Worm (Caenorhabditis elegans) whole organism, mixed stage, embryonic: ENCODE measurements around the gene lin-8.
A peak's percentile ranks its signal among the peaks of the same experiment; 100 is the strongest.

Experiments
- M03D4.4 ChIP-seq: sonication (generic microtip); optimal IDR thresholded peaks from 2 replicates; lab custom pipeline; 2017; ENCODE audit warnings: mild to moderate bottlenecking, missing genetic modification characterization, missing compliant biosample characterization
- bed-3 ChIP-seq: fragments of 200-800 bp; sonication (Bioruptor generic); optimal IDR thresholded peaks from 3 replicates; lab custom pipeline; 2018; ENCODE audit warnings: mild to moderate bottlenecking, missing genetic modification characterization, moderate library complexity, missing compliant biosample characterization
- blmp-1 ChIP-seq: fragments of 150-350 bp; optimal IDR thresholded peaks from 2 replicates; lab custom pipeline; 2014; ENCODE audit warnings: missing biosample characterization, missing genetic modification characterization
- ceh-39 ChIP-seq: fragments of 150-350 bp; optimal IDR thresholded peaks from 2 replicates; lab custom pipeline; 2014; ENCODE audit warnings: missing biosample characterization, missing genetic modification characterization
- ceh-43 ChIP-seq: fragments of 200-800 bp; sonication (Bioruptor generic); optimal IDR thresholded peaks from 2 replicates; lab custom pipeline; 2018; ENCODE audit warnings: mild to moderate bottlenecking, missing genetic modification characterization, moderate library complexity, missing compliant biosample characterization
- ceh-83 ChIP-seq: fragments of 200-800 bp; sonication (Bioruptor generic); optimal IDR thresholded peaks from 2 replicates; lab custom pipeline; 2018; ENCODE audit warnings: mild to moderate bottlenecking, missing genetic modification characterization, missing compliant biosample characterization
- ces-1 ChIP-seq: fragments of 150-350 bp; optimal IDR thresholded peaks from 2 replicates; lab custom pipeline; 2014; ENCODE audit warnings: missing biosample characterization, missing genetic modification reagents, missing genetic modification characterization
- cnd-1 ChIP-seq: fragments of 200-800 bp; sonication (Bioruptor generic); optimal IDR thresholded peaks from 2 replicates; lab custom pipeline; 2018; ENCODE audit warnings: mild to moderate bottlenecking, missing genetic modification characterization, missing compliant biosample characterization
- drap-1 ChIP-seq: fragments of 200-800 bp; sonication (Bioruptor generic); optimal IDR thresholded peaks from 3 replicates; lab custom pipeline; 2018; ENCODE audit warnings: mild to moderate bottlenecking, missing genetic modification characterization, missing compliant biosample characterization
- elt-1 ChIP-seq: sonication (generic microtip); optimal IDR thresholded peaks from 2 replicates; lab custom pipeline; 2017; ENCODE audit warnings: missing genetic modification characterization, mild to moderate bottlenecking, missing compliant biosample characterization, antibody characterized with exemption, moderate library complexity, borderline replicate concordance; ENCODE audit not compliant: insufficient read depth
- elt-3 ChIP-seq: fragments of 150-350 bp; optimal IDR thresholded peaks from 2 replicates; lab custom pipeline; 2014; ENCODE audit warnings: missing biosample characterization, missing genetic modification characterization
- flh-1 ChIP-seq: fragments of 200-800 bp; sonication (Bioruptor generic); optimal IDR thresholded peaks from 2 replicates; lab custom pipeline; 2018; ENCODE audit warnings: mild to moderate bottlenecking, missing genetic modification characterization, moderate library complexity, missing compliant biosample characterization
- ham-2 ChIP-seq: fragments of 200-800 bp; sonication (Bioruptor generic); optimal IDR thresholded peaks from 2 replicates; lab custom pipeline; 2018; ENCODE audit warnings: mild to moderate bottlenecking, missing genetic modification characterization, missing compliant biosample characterization
- hlh-1 ChIP-seq: fragments of 150-350 bp; optimal IDR thresholded peaks from 2 replicates; lab custom pipeline; 2014; ENCODE audit warnings: missing biosample characterization, missing genetic modification reagents, missing genetic modification characterization
- lin-13 ChIP-seq: fragments of 150-350 bp; optimal IDR thresholded peaks from 2 replicates; lab custom pipeline; 2014; ENCODE audit warnings: missing biosample characterization, missing genetic modification characterization
- lin-32 ChIP-seq: fragments of 200-800 bp; sonication (Bioruptor generic); optimal IDR thresholded peaks from 2 replicates; lab custom pipeline; 2018; ENCODE audit warnings: mild to moderate bottlenecking, missing genetic modification characterization, missing compliant biosample characterization
- lsy-2 ChIP-seq: fragments of 150-350 bp; optimal IDR thresholded peaks from 2 replicates; lab custom pipeline; 2014; ENCODE audit warnings: missing biosample characterization, missing genetic modification characterization
- mab-5 ChIP-seq: fragments of 150-350 bp; optimal IDR thresholded peaks from 2 replicates; lab custom pipeline; 2014; ENCODE audit warnings: missing biosample characterization, missing genetic modification characterization
- mep-1 ChIP-seq: fragments of 150-350 bp; optimal IDR thresholded peaks from 2 replicates; lab custom pipeline; 2017; ENCODE audit warnings: missing biosample characterization, missing genetic modification reagents, missing genetic modification characterization, inconsistent platforms
- mls-2 ChIP-seq: sonication (generic microtip); optimal IDR thresholded peaks from 2 replicates; lab custom pipeline; 2016; ENCODE audit warnings: mild to moderate bottlenecking, missing genetic modification characterization, moderate library complexity, missing compliant biosample characterization
- nhr-12 ChIP-seq: fragments of 150-350 bp; optimal IDR thresholded peaks from 2 replicates; lab custom pipeline; 2014; ENCODE audit warnings: missing biosample characterization, missing genetic modification characterization
- nhr-2 ChIP-seq: fragments of 150-350 bp; optimal IDR thresholded peaks from 2 replicates; lab custom pipeline; 2014; ENCODE audit warnings: missing biosample characterization, missing genetic modification characterization
- nhr-237 ChIP-seq: fragments of 150-350 bp; optimal IDR thresholded peaks from 2 replicates; lab custom pipeline; 2014; ENCODE audit warnings: missing biosample characterization, missing genetic modification characterization
- nhr-28 ChIP-seq: fragments of 150-350 bp; optimal IDR thresholded peaks from 2 replicates; lab custom pipeline; 2014; ENCODE audit warnings: missing biosample characterization, missing genetic modification characterization
- nhr-76 ChIP-seq: sonication (generic microtip); optimal IDR thresholded peaks from 2 replicates; lab custom pipeline; 2017; ENCODE audit warnings: missing biosample characterization, missing genetic modification characterization
- pha-4 ChIP-seq: fragments of 150-350 bp; optimal IDR thresholded peaks from 2 replicates; lab custom pipeline; 2018; ENCODE audit warnings: missing biosample characterization, missing genetic modification reagents, missing genetic modification characterization
- sem-2 ChIP-seq: fragments of 200-800 bp; sonication (Bioruptor generic); optimal IDR thresholded peaks from 2 replicates; lab custom pipeline; 2018; ENCODE audit warnings: mild to moderate bottlenecking, missing genetic modification characterization, missing compliant biosample characterization
- snpc-4 ChIP-seq: fragments of 150-350 bp; optimal IDR thresholded peaks from 2 replicates; lab custom pipeline; 2014; ENCODE audit warnings: missing biosample characterization, missing genetic modification characterization
- sptf-1 ChIP-seq: sonication (generic microtip); optimal IDR thresholded peaks from 2 replicates; lab custom pipeline; 2017; ENCODE audit warnings: mild to moderate bottlenecking, missing genetic modification characterization, moderate library complexity, missing compliant biosample characterization
- tbx-8 ChIP-seq: fragments of 200-800 bp; sonication (Bioruptor generic); optimal IDR thresholded peaks from 2 replicates; lab custom pipeline; 2018; ENCODE audit warnings: mild to moderate bottlenecking, missing genetic modification characterization, moderate library complexity, missing compliant biosample characterization
- unc-120 ChIP-seq: sonication (generic microtip); optimal IDR thresholded peaks from 2 replicates; lab custom pipeline; 2017; ENCODE audit warnings: missing genetic modification characterization, missing compliant biosample characterization; ENCODE audit not compliant: poor library complexity, severe bottlenecking
- unc-39 ChIP-seq: fragments of 150-350 bp; optimal IDR thresholded peaks from 2 replicates; lab custom pipeline; 2014; ENCODE audit warnings: missing biosample characterization, missing genetic modification characterization
- unc-62 ChIP-seq: fragments of 150-350 bp; optimal IDR thresholded peaks from 2 replicates; lab custom pipeline; 2014; ENCODE audit warnings: missing biosample characterization, missing genetic modification reagents, missing genetic modification characterization
- zip-8 ChIP-seq: fragments of 150-350 bp; optimal IDR thresholded peaks from 2 replicates; lab custom pipeline; 2014; ENCODE audit warnings: missing biosample characterization, missing genetic modification characterization
- ztf-11 ChIP-seq: fragments of 150-350 bp; optimal IDR thresholded peaks from 2 replicates; lab custom pipeline; 2014; ENCODE audit warnings: missing biosample characterization, missing genetic modification characterization

lin-8 gene

ce11 chrII:3071012-3071749 lies 14.6 kb downstream of the lin-8 start, which contains the start of gene Y25C1A.7:
TSS of gene Y25C1A.7 (minus strand) at chrII:3071062.
- TF ChIP-seq hlh-1 (no peak), nhr-12 (tag; lab: Kevin White, UChicago) (no peak), sem-2 (GFP tag; lab: Kevin White, UChicago) (no peak), blmp-1 (no peak), bed-3 (GFP tag; lab: Kevin White, UChicago) (no peak)

ce11 chrII:3076915-3077314 lies 20.3 kb downstream of the lin-8 start, which contains the start of gene Y25C1A.8:
TSS of gene Y25C1A.8 (minus strand) at chrII:3076959.
- TF ChIP-seq tbx-8 (GFP tag; lab: Kevin White, UChicago) (peak; percentile 20), pha-4 (tag; lab: Kevin White, UChicago) (peak; percentile 78), bed-3 (GFP tag; lab: Kevin White, UChicago) (peak; percentile 59), flh-1 (GFP tag; lab: Kevin White, UChicago) (no peak), sem-2 (GFP tag; lab: Kevin White, UChicago) (no peak), hlh-1 (no peak), mls-2 (tag; lab: Kevin White, UChicago) (peak; percentile 44), mep-1 (tag; lab: Kevin White, UChicago) (peak; percentile 49), nhr-28 (no peak), ces-1 (GFP tag; lab: Kevin White, UChicago) (peak; percentile 76), lsy-2 (tag; lab: Kevin White, UChicago) (peak; percentile 99), lin-32 (no peak), nhr-2 (tag; lab: Kevin White, UChicago) (no peak), blmp-1 (no peak), zip-8 (no peak), ceh-83 (GFP tag; lab: Kevin White, UChicago) (peak; percentile 68), nhr-12 (tag; lab: Kevin White, UChicago) (no peak), drap-1 (GFP tag; lab: Kevin White, UChicago) (peak; percentile 68), snpc-4 (tag; lab: Kevin White, UChicago) (no peak), ztf-11 (tag; lab: Kevin White, UChicago) (no peak), ceh-43 (GFP tag; lab: Kevin White, UChicago) (peak; percentile 44), unc-39 (no peak), mab-5 (no peak), lin-13 (tag; lab: Kevin White, UChicago) (peak; percentile 70), elt-1 (peak; percentile 31), sptf-1 (tag; lab: Kevin White, UChicago) (peak; percentile 70), cnd-1 (no peak), unc-120 (peak; percentile 10), nhr-76 (tag; lab: Kevin White, UChicago) (no peak), ceh-39 (tag; lab: Kevin White, UChicago) (no peak), ham-2 (GFP tag; lab: Kevin White, UChicago) (peak; percentile 7), unc-62 (GFP tag; lab: Kevin White, UChicago) (peak; percentile 30), nhr-237 (tag; lab: Kevin White, UChicago) (peak; percentile 26), M03D4.4 (tag; lab: Kevin White, UChicago) (no peak), elt-3 (tag; lab: Kevin White, UChicago) (no peak)

- TF ChIP-seq unc-62 (GFP tag; lab: Kevin White, UChicago) (no peak), ztf-11 (tag; lab: Kevin White, UChicago) (no peak), cnd-1 (no peak), blmp-1 (no peak), unc-39 (no peak), zip-8 (no peak), nhr-12 (tag; lab: Kevin White, UChicago) (no peak), nhr-28 (no peak), sem-2 (GFP tag; lab: Kevin White, UChicago) (no peak), ceh-43 (GFP tag; lab: Kevin White, UChicago) (no peak), lin-32 (no peak), mls-2 (tag; lab: Kevin White, UChicago) (no peak), elt-1 (no peak), ceh-39 (tag; lab: Kevin White, UChicago) (no peak), lin-13 (tag; lab: Kevin White, UChicago) (no peak), nhr-237 (tag; lab: Kevin White, UChicago) (no peak), nhr-76 (tag; lab: Kevin White, UChicago) (no peak)
Observed at ce11 chrII:3078496-3078895, 21.9 kb downstream of the lin-8 start, which contains the start of gene copb-1. TSS of gene copb-1 (plus strand) at chrII:3078796.
